Worm (Caenorhabditis elegans) whole organism, L1 larva: Measurements from ENCODE around the gene F52B10.3.

Experiments
- ceh-82 ChIP-seq, 3 experiments: fragments of 150-350 bp in 1 of 3; sonication (generic microtip) in 2 of 3; optimal IDR thresholded peaks; 2 replicates each; lab custom pipeline; 2014 to 2017; ENCODE audit warnings: missing biosample characterization in 3 of 3, missing genetic modification characterization in 3 of 3
- hlh-4 ChIP-seq: sonication (generic microtip); optimal IDR thresholded peaks from 2 replicates; lab custom pipeline; 2016; ENCODE audit warnings: mild to moderate bottlenecking, missing genetic modification characterization, missing compliant biosample characterization
- jun-1 ChIP-seq: fragments of 150-350 bp; optimal IDR thresholded peaks from 2 replicates; lab custom pipeline; 2014; ENCODE audit warnings: missing biosample characterization, missing genetic modification reagents, missing genetic modification characterization
- lsy-2 ChIP-seq, 2 experiments: fragments of 150-350 bp; optimal IDR thresholded peaks; 2 replicates each; lab custom pipeline; 2014; ENCODE audit warnings: missing biosample characterization in 2 of 2, missing genetic modification characterization in 2 of 2
- nhr-76 ChIP-seq: sonication (generic microtip); optimal IDR thresholded peaks from 2 replicates; lab custom pipeline; 2017; ENCODE audit warnings: missing biosample characterization, missing genetic modification characterization

ce11 chrX:2877433-2877832 is 20.7 kb downstream of the F52B10.3 start:
- TF ChIP-seq nhr-76 (tag; lab: Kevin White, UChicago) (no peak), lsy-2 (tag; optimal IDR thresholded peaks at IDR 0.05; lab: Kevin White, UChicago) (no peak), hlh-4 (no peak), jun-1 (tag; lab: Kevin White, UChicago) (no peak), ceh-82 (tag; optimal IDR thresholded peaks at IDR 0.05; lab: Kevin White, UChicago) (no peak)
